Worm (Caenorhabditis elegans) whole organism, early embryonic: ENCODE data around the gene mcm-7.

Experiments
- B0310.2 ChIP-seq: sonication (generic microtip); optimal IDR thresholded peaks from 2 replicates; lab custom pipeline; 2016; ENCODE audit warnings: mild to moderate bottlenecking, missing genetic modification characterization, missing compliant biosample characterization
- F13C5.2 ChIP-seq: sonication (generic microtip); optimal IDR thresholded peaks from 2 replicates; lab custom pipeline; 2017; ENCODE audit warnings: mild to moderate bottlenecking, missing genetic modification characterization, inconsistent platforms, missing compliant biosample characterization
- aly-1 ChIP-seq: sonication (generic microtip); optimal IDR thresholded peaks from 2 replicates; lab custom pipeline; 2016; ENCODE audit warnings: missing genetic modification characterization, missing compliant biosample characterization
- ama-1 ChIP-seq: fragments of 150-350 bp; optimal IDR thresholded peaks from 2 replicates; lab custom pipeline; 2014
- ceh-13 ChIP-seq: fragments of 200-800 bp; sonication (Bioruptor generic); optimal IDR thresholded peaks from 2 replicates; lab custom pipeline; 2018; ENCODE audit warnings: mild to moderate bottlenecking, missing genetic modification characterization, missing compliant biosample characterization
- ceh-36 ChIP-seq: sonication (generic microtip); optimal IDR thresholded peaks from 2 replicates; lab custom pipeline; 2016; ENCODE audit warnings: missing genetic modification characterization, inconsistent platforms, missing compliant biosample characterization
- ets-7 ChIP-seq: sonication (generic microtip); optimal IDR thresholded peaks from 2 replicates; lab custom pipeline; 2016; ENCODE audit warnings: missing genotype, missing genetic modification characterization, missing compliant biosample characterization
- flt-1 ChIP-seq: fragments of 200-800 bp; sonication (Bioruptor generic); IDR thresholded peaks from 2 replicates; pipeline ENCODE4 v1.3.6; 2022; ENCODE audit warnings: missing genetic modification characterization, missing compliant biosample characterization
- hmbx-1 ChIP-seq: sonication (generic microtip); optimal IDR thresholded peaks from 2 replicates; lab custom pipeline; 2016; ENCODE audit warnings: mild to moderate bottlenecking, missing genetic modification characterization, missing compliant biosample characterization
- hmg-4 ChIP-seq: fragments of 200-800 bp; sonication (Bioruptor generic); optimal IDR thresholded peaks from 2 replicates; lab custom pipeline; 2018; ENCODE audit warnings: mild to moderate bottlenecking, missing genetic modification characterization, missing compliant biosample characterization
- hnd-1 ChIP-seq: sonication (generic microtip); optimal IDR thresholded peaks from 2 replicates; lab custom pipeline; 2016; ENCODE audit warnings: missing genetic modification characterization, missing compliant biosample characterization
- pes-1 ChIP-seq: fragments of 200-800 bp; sonication (Bioruptor generic); IDR thresholded peaks from 2 replicates; pipeline ENCODE4 v1.3.6; 2022; ENCODE audit warnings: missing genetic modification reagents, missing genetic modification characterization, missing compliant biosample characterization
- scrt-1 ChIP-seq: fragments of 200-800 bp; sonication (Bioruptor generic); IDR thresholded peaks from 2 replicates; pipeline ENCODE4 v1.3.6; 2022; ENCODE audit warnings: missing genetic modification characterization, missing compliant biosample characterization
- sea-1 ChIP-seq: fragments of 200-800 bp; sonication (Bioruptor generic); conservative IDR thresholded peaks from 2 replicates; pipeline ENCODE4 v1.3.6; 2022; ENCODE audit warnings: missing genetic modification characterization, missing compliant biosample characterization
- tbx-11 ChIP-seq: fragments of 200-800 bp; sonication (Bioruptor generic); IDR thresholded peaks from 2 replicates; pipeline ENCODE4 v1.3.6; 2022; ENCODE audit warnings: missing genetic modification characterization, missing compliant biosample characterization
- tbx-37 ChIP-seq: fragments of 200-800 bp; sonication (Bioruptor generic); conservative IDR thresholded peaks from 2 replicates; pipeline ENCODE4 v1.3.6; 2022; ENCODE audit warnings: missing genetic modification reagents, missing genetic modification characterization, missing compliant biosample characterization
- tra-4 ChIP-seq: sonication (generic microtip); optimal IDR thresholded peaks from 2 replicates; lab custom pipeline; 2017; ENCODE audit warnings: missing genetic modification characterization, missing compliant biosample characterization

Gene mcm-7

DNA sequence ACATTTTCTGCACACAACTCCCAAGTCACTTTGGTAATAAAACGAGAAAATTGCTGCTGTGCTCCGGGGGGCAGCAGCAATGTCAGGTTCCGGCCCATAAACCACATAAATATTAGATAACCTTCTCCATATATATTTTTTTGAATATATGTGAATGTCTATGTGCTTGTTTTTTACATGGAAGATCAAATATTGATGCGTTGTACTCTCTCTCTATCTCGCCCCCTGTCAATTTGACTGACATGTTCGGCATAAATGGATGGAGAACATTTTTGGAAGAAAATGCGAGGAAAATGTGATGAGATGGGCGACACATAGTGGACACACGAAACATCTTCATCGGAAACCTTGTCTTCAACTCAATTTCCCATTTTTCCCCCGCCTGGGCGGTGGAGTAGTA, 13.1 kb downstream of the mcm-7 start:
- TF ChIP-seq hnd-1 (tag; lab: Kevin White, UChicago), result no peak
- no peak for TF ChIP-seq pes-1 (GFP tag; lab: Robert Waterston, UW)
- TF ChIP-seq tra-4, result no peak
- no peak for TF ChIP-seq ama-1 (lab: Kevin White, UChicago)
- no peak for TF ChIP-seq hmg-4 (GFP tag; lab: Kevin White, UChicago)
- TF ChIP-seq aly-1 (tag; lab: Kevin White, UChicago), result no peak
- no peak for TF ChIP-seq F13C5.2 (tag; lab: Kevin White, UChicago)
- TF ChIP-seq tbx-11 (GFP tag; lab: Robert Waterston, UW), result no peak
- no peak for TF ChIP-seq ceh-36
- no peak for TF ChIP-seq sea-1 (GFP tag; lab: Robert Waterston, UW)

DNA sequence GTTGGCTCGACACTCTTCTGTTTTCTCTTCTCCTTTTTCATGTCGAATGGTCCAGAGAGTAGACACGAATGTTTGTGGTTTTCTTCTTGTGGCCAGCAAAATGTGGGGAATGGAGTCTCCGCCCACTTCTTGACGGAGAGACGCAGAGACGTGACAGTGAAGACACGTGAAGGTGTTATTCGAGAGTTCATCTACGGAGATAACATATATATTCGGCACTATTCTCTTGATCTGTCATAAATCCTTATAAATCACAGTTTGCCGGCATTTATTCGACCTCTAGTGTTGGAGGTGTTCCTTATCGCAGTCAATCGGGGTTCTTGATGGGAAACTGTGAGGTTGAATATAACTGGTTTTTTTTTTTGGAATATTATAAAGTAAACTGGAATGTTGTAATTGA, 14.5 kb downstream of the mcm-7 start, which contains the start of gene F32D1.3:
F32D1.3 (minus strand) TSS at position 65 of the 400 bp plus-strand sequence.
- TF ChIP-seq tra-4 (no peak), ets-7 (tag; lab: Kevin White, UChicago) (no peak), ama-1 (lab: Kevin White, UChicago) (no peak), ceh-36 (no peak), ceh-13 (GFP tag; lab: Kevin White, UChicago) (no peak), sea-1 (GFP tag; lab: Robert Waterston, UW) (no peak), scrt-1 (GFP tag; lab: Robert Waterston, UW) (no peak), aly-1 (tag; lab: Kevin White, UChicago) (no peak), hmg-4 (GFP tag; lab: Kevin White, UChicago) (no peak), flt-1 (GFP tag; lab: Robert Waterston, UW) (no peak), pes-1 (GFP tag; lab: Robert Waterston, UW) (no peak), tbx-11 (GFP tag; lab: Robert Waterston, UW) (no peak), tbx-37 (no peak), hmbx-1 (tag; lab: Kevin White, UChicago) (no peak), hnd-1 (tag; lab: Kevin White, UChicago) (no peak), B0310.2 (tag; lab: Kevin White, UChicago) (no peak)

DNA sequence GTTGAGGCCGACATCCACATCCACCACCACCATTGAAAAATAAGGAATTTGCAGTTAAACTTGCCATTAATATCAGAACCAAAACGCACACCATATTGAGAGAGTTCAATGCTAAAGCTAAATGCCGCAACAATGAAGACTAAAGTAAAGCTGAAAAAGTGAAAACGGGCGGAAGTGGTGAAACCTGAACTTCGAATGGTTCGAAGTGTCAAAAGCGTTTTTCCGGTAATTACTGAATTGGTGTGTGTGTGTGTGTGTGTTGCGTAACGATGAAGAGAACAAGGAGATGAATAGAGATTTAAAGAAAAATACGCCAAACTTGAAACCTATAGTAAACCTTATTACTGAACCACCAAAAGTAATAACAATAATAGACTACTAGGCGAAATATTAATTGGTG, 17.6 kb downstream of the mcm-7 start, which contains the start of gene grl-13:
grl-13 (minus strand) TSS at position 101 of the 400 bp plus-strand sequence.
- TF ChIP-seq tbx-11 (GFP tag; lab: Robert Waterston, UW) (no peak), B0310.2 (tag; lab: Kevin White, UChicago) (no peak), ama-1 (lab: Kevin White, UChicago) (no peak), pes-1 (GFP tag; lab: Robert Waterston, UW) (no peak), sea-1 (GFP tag; lab: Robert Waterston, UW) (no peak), ceh-13 (GFP tag; lab: Kevin White, UChicago) (no peak), scrt-1 (GFP tag; lab: Robert Waterston, UW) (no peak), hmg-4 (GFP tag; lab: Kevin White, UChicago) (no peak), aly-1 (tag; lab: Kevin White, UChicago) (no peak), ets-7 (tag; lab: Kevin White, UChicago) (no peak), flt-1 (GFP tag; lab: Robert Waterston, UW) (no peak), tra-4 (no peak), F13C5.2 (tag; lab: Kevin White, UChicago) (no peak), hmbx-1 (tag; lab: Kevin White, UChicago) (no peak), ceh-36 (no peak)

DNA sequence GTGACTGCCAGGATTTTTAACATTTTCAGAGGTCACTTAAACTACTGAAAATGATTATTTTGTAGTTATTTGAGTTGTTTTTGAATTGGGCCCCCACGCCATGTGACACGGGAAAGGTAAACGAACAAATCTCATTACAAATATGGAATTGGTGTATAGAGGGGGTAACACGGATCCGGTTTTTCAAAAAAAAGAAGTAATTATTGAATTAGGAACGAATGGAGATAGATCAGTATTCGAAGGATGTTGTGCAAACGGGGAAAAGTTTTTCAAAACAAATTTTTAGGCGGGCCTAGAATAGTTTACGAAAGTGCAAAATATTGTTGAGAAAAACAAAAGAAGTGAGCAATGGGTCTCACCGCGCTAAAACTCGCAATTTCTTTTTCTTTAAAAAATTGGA, 19.5 kb downstream of the mcm-7 start, which contains the start of gene F32D1.11:
F32D1.11 (minus strand) TSS at position 101 of the 400 bp plus-strand sequence.
- TF ChIP-seq ceh-13 (GFP tag; lab: Kevin White, UChicago) (no peak), F13C5.2 (tag; lab: Kevin White, UChicago) (no peak), ceh-36 (no peak), flt-1 (GFP tag; lab: Robert Waterston, UW) (no peak), hmg-4 (GFP tag; lab: Kevin White, UChicago) (no peak), hnd-1 (tag; lab: Kevin White, UChicago) (no peak), tra-4 (no peak), ets-7 (tag; lab: Kevin White, UChicago) (no peak), hmbx-1 (tag; lab: Kevin White, UChicago) (no peak), scrt-1 (GFP tag; lab: Robert Waterston, UW) (no peak), ama-1 (lab: Kevin White, UChicago) (no peak), sea-1 (GFP tag; lab: Robert Waterston, UW) (no peak), tbx-37 (no peak), tbx-11 (GFP tag; lab: Robert Waterston, UW) (no peak), B0310.2 (tag; lab: Kevin White, UChicago) (no peak), pes-1 (GFP tag; lab: Robert Waterston, UW) (no peak), aly-1 (tag; lab: Kevin White, UChicago) (no peak)

DNA sequence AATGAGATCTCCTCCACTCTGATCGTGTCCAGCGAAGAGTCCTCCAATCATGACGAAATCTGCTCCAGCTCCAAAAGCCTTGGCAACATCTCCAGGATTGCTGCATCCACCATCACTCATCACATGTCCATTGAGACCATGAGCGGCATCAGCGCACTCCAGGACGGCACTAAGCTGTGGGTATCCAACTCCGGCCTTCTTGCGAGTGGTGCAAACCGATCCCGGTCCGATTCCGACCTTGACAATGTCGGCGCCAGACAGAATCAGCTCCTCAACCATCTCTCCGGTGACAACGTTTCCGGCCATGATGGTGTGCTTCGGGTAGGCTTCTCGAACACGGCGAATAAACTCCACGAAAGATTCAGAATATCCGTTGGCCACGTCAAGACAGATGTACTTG, 23.5 kb downstream of the mcm-7 start:
- no peak for TF ChIP-seq pes-1 (GFP tag; lab: Robert Waterston, UW)
- TF ChIP-seq hmbx-1 (tag; lab: Kevin White, UChicago), result no peak
- TF ChIP-seq scrt-1 (GFP tag; lab: Robert Waterston, UW), result no peak
- TF ChIP-seq hmg-4 (GFP tag; lab: Kevin White, UChicago), result no peak
- no peak for TF ChIP-seq F13C5.2 (tag; lab: Kevin White, UChicago)
- TF ChIP-seq sea-1 (GFP tag; lab: Robert Waterston, UW), result no peak
- TF ChIP-seq hnd-1 (tag; lab: Kevin White, UChicago), result no peak
- TF ChIP-seq ama-1 (lab: Kevin White, UChicago), result no peak

ce11 chrV:4371309-4371933, 24.5 kb downstream of the mcm-7 start, which contains the start of the genes gmpr-1 and fipp-1:
Gene gmpr-1, minus strand, starts transcription at chrV:4371383.
Gene fipp-1, plus strand, starts transcription at chrV:4371807.
- TF ChIP-seq hmbx-1 (tag; lab: Kevin White, UChicago), result no peak
- TF ChIP-seq ets-7 (tag; lab: Kevin White, UChicago), result no peak
- TF ChIP-seq tra-4, result no peak
- TF ChIP-seq F13C5.2 (tag; lab: Kevin White, UChicago), result no peak
- no peak for TF ChIP-seq ama-1 (lab: Kevin White, UChicago)
- no peak for TF ChIP-seq sea-1 (GFP tag; lab: Robert Waterston, UW)
- TF ChIP-seq pes-1 (GFP tag; lab: Robert Waterston, UW), result no peak
